Fruit fly (Drosophila melanogaster) whole organism, embryonic: ENCODE results near the gene CG5697.

Experiments
- Atf-2 ChIP-seq: fragments of 200-800 bp; sonication (Bioruptor generic); optimal IDR thresholded peaks from 2 replicates; lab custom pipeline; 2016; ENCODE audit warnings: missing biosample characterization, missing genetic modification characterization
- CG11695 ChIP-seq: fragments of 200-800 bp; sonication (Bioruptor generic); IDR thresholded peaks from 3 replicates; pipeline ENCODE4 v1.3.6; 2022; ENCODE audit warnings: missing biosample characterization, missing genetic modification characterization
- CG12236 ChIP-seq: fragments of 200-800 bp; sonication (Bioruptor generic); optimal IDR thresholded peaks from 2 replicates; lab custom pipeline; 2016; ENCODE audit warnings: missing biosample characterization, missing genetic modification characterization
- CG13894 ChIP-seq: fragments of 200-800 bp; sonication (Bioruptor generic); optimal IDR thresholded peaks from 3 replicates; lab custom pipeline; 2018; ENCODE audit warnings: missing biosample characterization, mild to moderate bottlenecking, missing genetic modification characterization, moderate library complexity
- CG14014 ChIP-seq: fragments of 200-800 bp; sonication (Bioruptor generic); IDR thresholded peaks from 2 replicates; pipeline ENCODE4 v1.3.6; 2022; ENCODE audit warnings: missing biosample characterization, missing genetic modification characterization
- CG14860 ChIP-seq: fragments of 200-800 bp; sonication (Bioruptor generic); IDR thresholded peaks from 3 replicates; pipeline ENCODE4 v1.3.6; 2022; ENCODE audit warnings: missing biosample characterization, missing genetic modification characterization; ENCODE audit not compliant: partially characterized antibody
- CG17568 ChIP-seq: fragments of 200-800 bp; sonication (Bioruptor generic); optimal IDR thresholded peaks from 2 replicates; lab custom pipeline; 2018; ENCODE audit warnings: missing biosample characterization, mild to moderate bottlenecking, missing genetic modification characterization, moderate library complexity
- CG31365 ChIP-seq: fragments of 200-800 bp; sonication (Bioruptor generic); optimal IDR thresholded peaks from 2 replicates; lab custom pipeline; 2018; ENCODE audit warnings: missing biosample characterization, mild to moderate bottlenecking, missing genetic modification characterization
- CG3838 ChIP-seq: fragments of 200-800 bp; sonication (Bioruptor generic); optimal IDR thresholded peaks from 3 replicates; lab custom pipeline; 2016; ENCODE audit warnings: missing biosample characterization, missing genetic modification characterization
- CG3995 ChIP-seq: fragments of 200-800 bp; sonication (Bioruptor generic); optimal IDR thresholded peaks from 3 replicates; lab custom pipeline; 2016; ENCODE audit warnings: missing biosample characterization, missing genetic modification characterization
- CG4282 ChIP-seq: fragments of 200-800 bp; sonication (Bioruptor generic); optimal IDR thresholded peaks from 2 replicates; lab custom pipeline; 2016; ENCODE audit warnings: missing biosample characterization, missing genetic modification characterization
- CG4328 ChIP-seq: fragments of 200-800 bp; sonication (Bioruptor generic); optimal IDR thresholded peaks from 3 replicates; lab custom pipeline; 2017; ENCODE audit warnings: missing biosample characterization, missing genetic modification reagents, missing genetic modification characterization
- CG4617 ChIP-seq: fragments of 200-800 bp; sonication (Bioruptor generic); optimal IDR thresholded peaks from 3 replicates; lab custom pipeline; 2016; ENCODE audit warnings: missing biosample characterization, missing genetic modification characterization, borderline replicate concordance
- CG4820 ChIP-seq: fragments of 200-800 bp; sonication (Bioruptor generic); optimal IDR thresholded peaks from 3 replicates; lab custom pipeline; 2016; ENCODE audit warnings: missing biosample characterization, missing genetic modification characterization
- CG7357 ChIP-seq: fragments of 200-800 bp; sonication (Bioruptor generic); IDR thresholded peaks from 3 replicates; pipeline ENCODE4 v1.3.6; 2022; ENCODE audit warnings: missing biosample characterization, missing genetic modification characterization
- CG7963 ChIP-seq: fragments of 200-800 bp; sonication (Bioruptor generic); IDR thresholded peaks from 3 replicates; pipeline ENCODE4 v1.3.6; 2022; ENCODE audit warnings: missing biosample characterization, missing genetic modification characterization; ENCODE audit not compliant: partially characterized antibody
- CG9609 ChIP-seq: fragments of 200-800 bp; sonication (Bioruptor generic); optimal IDR thresholded peaks from 3 replicates; lab custom pipeline; 2016; ENCODE audit warnings: missing biosample characterization, missing genetic modification characterization
- Camta ChIP-seq: fragments of 200-800 bp; sonication (Bioruptor generic); optimal IDR thresholded peaks from 2 replicates; lab custom pipeline; 2016; ENCODE audit warnings: missing biosample characterization, missing genetic modification characterization
- Dfd ChIP-seq, 2 experiments: fragments of >200 bp; optimal IDR thresholded peaks; 2 replicates each; lab custom pipeline; 2017; ENCODE audit warnings: missing biosample characterization in 2 of 2, missing genetic modification characterization in 2 of 2
- Dref ChIP-seq: fragments of 200-800 bp; sonication (Bioruptor generic); IDR thresholded peaks from 2 replicates; pipeline ENCODE4 v1.3.6; 2022; ENCODE audit warnings: missing biosample characterization, missing genetic modification characterization
- Ets65A ChIP-seq: fragments of 200-800 bp; sonication (Bioruptor generic); peaks from one replicate; lab custom pipeline; 2016; ENCODE audit warnings: missing biosample characterization, missing genetic modification characterization
- Gug ChIP-seq: fragments of 200-800 bp; sonication (Bioruptor generic); IDR thresholded peaks from 4 replicates; pipeline ENCODE4 v1.3.6; 2022; ENCODE audit warnings: missing biosample characterization, missing genetic modification characterization
- H15 ChIP-seq: fragments of 200-800 bp; sonication (Bioruptor generic); IDR thresholded peaks from 3 replicates; pipeline ENCODE4 v1.3.6; 2022; ENCODE audit warnings: missing biosample characterization, missing genetic modification characterization
- Hand ChIP-seq: fragments of 200-800 bp; sonication (Bioruptor generic); optimal IDR thresholded peaks from 2 replicates; lab custom pipeline; 2017; ENCODE audit warnings: mild to moderate bottlenecking, missing biosample characterization, missing genetic modification reagents, missing genetic modification characterization
- Hr51 ChIP-seq, 2 experiments: fragments of 200-800 bp; sonication (Bioruptor generic); optimal IDR thresholded peaks; 2 replicates in 1 of 2; 3 replicates in 1 of 2; lab custom pipeline; 2016 to 2018; ENCODE audit warnings: missing biosample characterization in 2 of 2, missing genetic modification characterization in 2 of 2, mild to moderate bottlenecking in 1 of 2, moderate library complexity in 1 of 2
- Hsf ChIP-seq: fragments of 200-800 bp; sonication (Bioruptor generic); optimal IDR thresholded peaks from 3 replicates; lab custom pipeline; 2016; ENCODE audit warnings: missing biosample characterization, missing genetic modification characterization
- MESR4 ChIP-seq: fragments of 200-800 bp; sonication (Bioruptor generic); optimal IDR thresholded peaks from 2 replicates; lab custom pipeline; 2018; ENCODE audit warnings: missing biosample characterization, mild to moderate bottlenecking, missing genetic modification characterization, moderate library complexity
- NFAT ChIP-seq: fragments of 200-800 bp; sonication (Bioruptor generic); IDR thresholded peaks from 2 replicates; pipeline ENCODE4 v1.3.6; 2022; ENCODE audit warnings: missing biosample characterization, missing genetic modification characterization
- NfI ChIP-seq: fragments of 200-800 bp; sonication (Bioruptor generic); optimal IDR thresholded peaks from 3 replicates; lab custom pipeline; 2018; ENCODE audit warnings: missing biosample characterization, mild to moderate bottlenecking, missing genetic modification characterization, moderate library complexity
- Ptx1 ChIP-seq: fragments of 200-800 bp; sonication (Bioruptor generic); IDR thresholded peaks from 2 replicates; pipeline ENCODE4 v1.3.6; 2022; ENCODE audit warnings: missing biosample characterization, missing genetic modification characterization
- Six4 ChIP-seq: fragments of 200-800 bp; sonication (Bioruptor generic); optimal IDR thresholded peaks from 2 replicates; lab custom pipeline; 2016; ENCODE audit warnings: missing biosample characterization, missing genetic modification characterization
- Usf ChIP-seq: fragments of 200-800 bp; sonication (Bioruptor generic); optimal IDR thresholded peaks from 2 replicates; lab custom pipeline; 2017; ENCODE audit warnings: missing genotype, missing biosample characterization, missing genetic modification characterization
- Vsx1 ChIP-seq: fragments of 200-800 bp; sonication (Bioruptor generic); optimal IDR thresholded peaks from 2 replicates; lab custom pipeline; 2017; ENCODE audit warnings: missing biosample characterization, mild to moderate bottlenecking, missing genetic modification characterization, missing genetic modification reagents
- al ChIP-seq: fragments of 200-800 bp; sonication (Bioruptor generic); IDR thresholded peaks from 2 replicates; pipeline ENCODE4 v1.3.6; 2022; ENCODE audit warnings: missing biosample characterization, missing genetic modification characterization
- amos ChIP-seq: fragments of 200-800 bp; sonication (Bioruptor generic); IDR thresholded peaks from 2 replicates; pipeline ENCODE4 v1.3.6; 2022; ENCODE audit warnings: missing biosample characterization, missing genetic modification characterization; ENCODE audit not compliant: partially characterized antibody
- fd102C ChIP-seq: fragments of 200-800 bp; sonication (Bioruptor generic); optimal IDR thresholded peaks from 2 replicates; lab custom pipeline; 2018; ENCODE audit warnings: missing biosample characterization, mild to moderate bottlenecking, missing genetic modification characterization, moderate library complexity
- fd64A ChIP-seq: fragments of 200-800 bp; sonication (Bioruptor generic); optimal IDR thresholded peaks from 3 replicates; lab custom pipeline; 2018; ENCODE audit warnings: missing biosample characterization, mild to moderate bottlenecking, missing genetic modification characterization
- insv ChIP-seq, 2 experiments: fragments of 200-800 bp; sonication (Bioruptor generic); optimal IDR thresholded peaks; 3 replicates each; lab custom pipeline; 2016 to 2018; ENCODE audit warnings: missing biosample characterization in 2 of 2, missing genetic modification characterization in 2 of 2
- jumu ChIP-seq: fragments of 200-800 bp; sonication (Bioruptor generic); optimal IDR thresholded peaks from 3 replicates; lab custom pipeline; 2016; ENCODE audit warnings: missing biosample characterization, missing genetic modification characterization
- mirr ChIP-seq: fragments of 200-800 bp; sonication (Bioruptor generic); optimal IDR thresholded peaks from 3 replicates; lab custom pipeline; 2018; ENCODE audit warnings: missing biosample characterization, mild to moderate bottlenecking, missing genetic modification characterization
- nau ChIP-seq: fragments of 200-800 bp; sonication (Bioruptor generic); optimal IDR thresholded peaks from 3 replicates; lab custom pipeline; 2017; ENCODE audit warnings: missing biosample characterization, mild to moderate bottlenecking, missing genetic modification characterization, missing genetic modification reagents
- pan ChIP-seq, 4 experiments: fragments of >200 bp in 3 of 4; fragments of 200-800 bp in 1 of 4; sonication (Bioruptor generic) in 1 of 4; optimal IDR thresholded peaks in 3 of 4; IDR thresholded peaks in 1 of 4; 2 replicates each; pipeline versions ENCODE4 v1.3.6 to Lab custom; 2017 to 2022; ENCODE audit warnings: missing biosample characterization in 2 of 4, missing genetic modification characterization in 2 of 4, mixed read lengths in 1 of 4
- prd ChIP-seq, 3 experiments: fragments of >200 bp in 2 of 3; fragments of 200-800 bp in 1 of 3; sonication (Bioruptor generic) in 1 of 3; optimal IDR thresholded peaks in 2 of 3; IDR thresholded peaks in 1 of 3; 2 replicates in 2 of 3; 3 replicates in 1 of 3; pipeline versions ENCODE4 v1.3.6 to Lab custom; 2017 to 2022; ENCODE audit warnings: missing biosample characterization in 1 of 3, missing genetic modification characterization in 1 of 3
- repo ChIP-seq: fragments of 200-800 bp; sonication (Bioruptor generic); optimal IDR thresholded peaks from 2 replicates; lab custom pipeline; 2016; ENCODE audit warnings: missing biosample characterization, missing genetic modification characterization
- scrt ChIP-seq: fragments of 200-800 bp; sonication (Bioruptor generic); optimal IDR thresholded peaks from 2 replicates; lab custom pipeline; 2018; ENCODE audit warnings: missing biosample characterization, mild to moderate bottlenecking, missing genetic modification characterization, moderate library complexity
- ttk ChIP-seq: fragments of 200-800 bp; sonication (Bioruptor generic); IDR thresholded peaks from 2 replicates; pipeline ENCODE4 v2.1.2; 2022; ENCODE audit warnings: missing biosample characterization, missing genetic modification characterization
- unc-4 ChIP-seq: fragments of 200-800 bp; sonication (Bioruptor generic); IDR thresholded peaks from 2 replicates; pipeline ENCODE4 v1.3.6; 2022; ENCODE audit warnings: missing biosample characterization, missing genetic modification characterization; ENCODE audit not compliant: partially characterized antibody
- z ChIP-seq: fragments of 200-800 bp; sonication (Bioruptor generic); IDR thresholded peaks from 3 replicates; pipeline ENCODE4 v1.3.6; 2022; ENCODE audit warnings: missing biosample characterization, missing genetic modification characterization

Gene CG5697

DNA sequence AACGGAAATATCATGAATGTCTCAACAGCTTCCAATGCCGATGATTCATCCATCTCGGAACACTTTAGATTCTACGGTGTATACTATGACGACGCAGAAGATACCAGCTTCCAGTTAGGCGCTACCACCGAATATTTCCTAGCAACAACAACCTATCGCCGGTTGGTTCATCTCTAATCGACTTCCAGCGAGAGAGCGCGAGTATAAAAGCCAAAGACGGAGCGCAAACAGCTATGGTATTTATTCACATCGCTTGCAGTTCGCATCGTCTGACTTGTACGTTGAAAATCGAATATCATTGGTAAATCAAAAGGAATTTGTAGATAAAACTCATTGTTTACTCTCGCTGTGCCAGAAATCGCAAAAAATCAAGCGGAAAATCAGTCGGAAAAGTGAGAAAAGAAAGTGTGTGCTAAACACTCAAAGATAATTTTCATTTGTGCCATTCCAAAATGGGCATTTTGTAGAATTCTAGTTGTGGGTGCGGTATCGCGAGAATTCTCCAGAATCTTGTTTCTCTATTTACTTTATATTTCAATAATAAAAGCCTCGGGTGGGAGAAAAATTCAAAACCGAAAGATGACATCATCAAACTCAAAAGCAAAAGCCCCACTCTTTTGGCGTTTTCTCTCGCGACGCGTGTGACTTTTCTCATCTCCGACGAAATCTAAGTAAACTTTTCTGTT lies 49.4 kb downstream of the CG5697 start, which contains the start of gene AnxB9 (continued):
- peak; percentile 82; the same call in 1 of the 2 replicates for TF ChIP-seq amos
- no peak for TF ChIP-seq H15 (GFP tag; lab: Robert Waterston, UW)
- no peak for TF ChIP-seq Six4 (GFP tag; lab: Kevin White, UChicago)
- peak; percentile 56; the same call in 1 of the 2 replicates for TF ChIP-seq NFAT
- peak; percentile 39; the same call in 1 of the 2 replicates for TF ChIP-seq CG14014 (GFP tag; lab: Robert Waterston, UW)
- TF ChIP-seq fd102C: no peak
- TF ChIP-seq CG4820 (GFP tag; lab: Kevin White, UChicago): no peak
- peak; percentile 10 for TF ChIP-seq NfI
- peak; percentile 83 for TF ChIP-seq CG13894 (tag; lab: Kevin White, UChicago)
- peak; percentile 40 for TF ChIP-seq mirr (GFP tag; lab: Kevin White, UChicago)
- no peak for TF ChIP-seq Hr51 (GFP tag; optimal IDR thresholded peaks at IDR 0.05; lab: Kevin White, UChicago)
- TF ChIP-seq z (GFP tag; lab: Robert Waterston, UW): no peak
- TF ChIP-seq Hand (GFP tag; lab: Kevin White, UChicago): peak; percentile 75
- peak; percentile 67 for TF ChIP-seq CG17568 (GFP tag; lab: Kevin White, UChicago)
- TF ChIP-seq CG12236 (GFP tag; lab: Kevin White, UChicago): peak; percentile 7
- TF ChIP-seq Ets65A (GFP tag; lab: Kevin White, UChicago): no peak
- 0 out of 3 replicates have a peak, but pooled peaks have one; percentile 44 for TF ChIP-seq CG11695 (GFP tag; lab: Robert Waterston, UW)
- TF ChIP-seq jumu (GFP tag; lab: Kevin White, UChicago): no peak
- TF ChIP-seq al: no peak
- TF ChIP-seq CG4328 (GFP tag; lab: Kevin White, UChicago): peak; percentile 22
- TF ChIP-seq CG3995: no peak
- TF ChIP-seq ttk: 0 out of 2 replicates have a peak, but pooled peaks have one; percentile 30
- no peak for TF ChIP-seq Camta (GFP tag; lab: Kevin White, UChicago)
- TF ChIP-seq Atf-2 (GFP tag; lab: Kevin White, UChicago): no peak
- 0 out of 4 replicates have a peak, but pooled peaks have one; percentile 7 for TF ChIP-seq Gug (GFP tag; lab: Robert Waterston, UW)
- TF ChIP-seq prd (optimal IDR thresholded peaks at IDR 0.05; lab: Kevin White, UChicago): no peak
- 0 out of 3 replicates have a peak, but pooled peaks have one; percentile 11 for TF ChIP-seq prd (GFP tag; IDR thresholded peaks at IDR 0.05; lab: Robert Waterston, UW)
- peak; percentile 54; the same call in 2 of the 3 replicates for TF ChIP-seq CG7963 (GFP tag; lab: Robert Waterston, UW)
- peak; percentile 52 for TF ChIP-seq Dref (GFP tag; lab: Robert Waterston, UW)
- peak; percentile 22 for TF ChIP-seq repo (GFP tag; lab: Kevin White, UChicago)
- no peak for TF ChIP-seq Ptx1 (GFP tag; lab: Robert Waterston, UW)
- TF ChIP-seq CG4282 (GFP tag; lab: Kevin White, UChicago): peak; percentile 8
- TF ChIP-seq Hsf (GFP tag; lab: Kevin White, UChicago): no peak
- peak; percentile 63 for TF ChIP-seq scrt (GFP tag; lab: Kevin White, UChicago)
- TF ChIP-seq Vsx1 (GFP tag; lab: Kevin White, UChicago): peak; percentile 19
- no peak; the same call in 1 of the 3 replicates for TF ChIP-seq CG14860 (GFP tag; lab: Robert Waterston, UW)
- no peak for TF ChIP-seq Dfd (GFP tag; optimal IDR thresholded peaks at IDR 0.05; lab: Kevin White, UChicago)
- no peak; the same call in 1 of the 2 replicates for TF ChIP-seq unc-4 (GFP tag; lab: Robert Waterston, UW)
- peak; percentile 34 for TF ChIP-seq nau (GFP tag; lab: Kevin White, UChicago)
- TF ChIP-seq CG9609 (GFP tag; lab: Kevin White, UChicago): no peak
- TF ChIP-seq CG31365: peak; percentile 55
- TF ChIP-seq insv (GFP tag; optimal IDR thresholded peaks at IDR 0.05; lab: Kevin White, UChicago): no peak
- TF ChIP-seq fd64A: peak; percentile 56
- peak; percentile 57 for TF ChIP-seq MESR4 (GFP tag; lab: Kevin White, UChicago)
- TF ChIP-seq CG4617 (GFP tag; lab: Kevin White, UChicago): peak; percentile 40
- TF ChIP-seq Usf (GFP tag; lab: Kevin White, UChicago): no peak
- no peak for TF ChIP-seq pan (optimal IDR thresholded peaks at IDR 0.05; lab: Kevin White, UChicago)
- no peak for TF ChIP-seq pan (GFP tag; optimal IDR thresholded peaks at IDR 0.05 in 1 of 2, IDR thresholded peaks at IDR 0.05 in 1 of 2)
- TF ChIP-seq CG3838 (GFP tag; lab: Kevin White, UChicago): no peak
- no peak for TF ChIP-seq CG7357 (GFP tag; lab: Robert Waterston, UW)
